Worm (Caenorhabditis elegans): ENCODE data around the gene F22B7.1.

- no peak for TF ChIP-seq nhr-237 (tag; optimal IDR thresholded peaks at IDR 0.05)
- TF ChIP-seq fkh-10 (GFP tag; optimal IDR thresholded peaks at IDR 0.05) = no peak
- TF ChIP-seq ceh-16 (tag; optimal IDR thresholded peaks at IDR 0.05) = no peak
Observed at ce11 chrIII:8652922-8653321, 12.2 kb upstream of the F22B7.1 start.
